Fruit fly (Drosophila melanogaster) whole organism, prepupa: ENCODE measurements around the gene yrt.

Source experiments
- CG10669 ChIP-seq: fragments of 200-800 bp; sonication (Bioruptor generic); optimal IDR thresholded peaks from 3 replicates; lab custom pipeline; 2018; ENCODE audit warnings: missing biosample characterization, mild to moderate bottlenecking, missing genetic modification characterization, moderate library complexity
- CG11294 ChIP-seq: fragments of 200-800 bp; sonication (Bioruptor generic); IDR thresholded peaks from 2 replicates; pipeline ENCODE4 v1.3.6; 2022; ENCODE audit warnings: missing biosample characterization, missing genetic modification characterization
- CG11762 ChIP-seq: fragments of 200-800 bp; sonication (Bioruptor generic); optimal IDR thresholded peaks from 3 replicates; lab custom pipeline; 2016; ENCODE audit warnings: missing biosample characterization, missing genetic modification characterization; ENCODE audit not compliant: insufficient read depth
- CG11902 ChIP-seq: fragments of 200-800 bp; sonication (Bioruptor generic); optimal IDR thresholded peaks from 3 replicates; lab custom pipeline; 2016; ENCODE audit warnings: missing biosample characterization, missing genetic modification characterization
- CG15336 ChIP-seq: fragments of 200-800 bp; sonication (Bioruptor generic); IDR thresholded peaks from 2 replicates; pipeline ENCODE4 v1.3.6; 2022; ENCODE audit warnings: missing biosample characterization, missing genetic modification characterization
- CG1621 ChIP-seq: fragments of 200-800 bp; sonication (Bioruptor generic); optimal IDR thresholded peaks from 3 replicates; lab custom pipeline; 2018; ENCODE audit warnings: missing biosample characterization, mild to moderate bottlenecking, missing genetic modification characterization
- CG16779 ChIP-seq: fragments of 200-800 bp; sonication (Bioruptor generic); optimal IDR thresholded peaks from 3 replicates; lab custom pipeline; 2017; ENCODE audit warnings: missing biosample characterization, mild to moderate bottlenecking, missing genetic modification characterization
- CG3032 ChIP-seq: fragments of 200-800 bp; optimal IDR thresholded peaks from 2 replicates; lab custom pipeline; 2019; ENCODE audit warnings: missing biosample characterization, mild to moderate bottlenecking, missing genetic modification characterization, moderate library complexity
- CG32006 ChIP-seq: fragments of 200-800 bp; sonication (Bioruptor generic); optimal IDR thresholded peaks from 3 replicates; lab custom pipeline; 2017; ENCODE audit warnings: missing biosample characterization, mild to moderate bottlenecking, missing genetic modification characterization
- CG34406 ChIP-seq: fragments of 200-800 bp; sonication (Bioruptor generic); optimal IDR thresholded peaks from 3 replicates; lab custom pipeline; 2016; ENCODE audit warnings: missing biosample characterization, missing genetic modification characterization
- CG3919 ChIP-seq: fragments of 200-800 bp; sonication (Bioruptor generic); optimal IDR thresholded peaks from 3 replicates; lab custom pipeline; 2016; ENCODE audit warnings: missing biosample characterization, missing genetic modification characterization
- CG4318 ChIP-seq: fragments of 200-800 bp; sonication (Bioruptor generic); optimal IDR thresholded peaks from 3 replicates; lab custom pipeline; 2017; ENCODE audit warnings: missing biosample characterization, mild to moderate bottlenecking, missing genetic modification characterization
- CG6163 ChIP-seq: fragments of 200-800 bp; sonication (Bioruptor generic); IDR thresholded peaks from 3 replicates; pipeline ENCODE4 v1.3.6; 2022; ENCODE audit warnings: missing biosample characterization, missing genetic modification characterization
- CG6276 ChIP-seq: fragments of 200-800 bp; sonication (Bioruptor generic); optimal IDR thresholded peaks from 2 replicates; lab custom pipeline; 2017; ENCODE audit warnings: missing biosample characterization, mild to moderate bottlenecking, missing genetic modification characterization
- CG6792 ChIP-seq: fragments of 200-800 bp; sonication (Bioruptor generic); optimal IDR thresholded peaks from 3 replicates; lab custom pipeline; 2016; ENCODE audit warnings: missing biosample characterization, missing genetic modification characterization
- CG7368 ChIP-seq: fragments of 200-800 bp; sonication (Bioruptor generic); optimal IDR thresholded peaks from 3 replicates; lab custom pipeline; 2016; ENCODE audit warnings: missing biosample characterization, missing genetic modification characterization
- CG8119 ChIP-seq: fragments of 200-800 bp; sonication (Bioruptor generic); IDR thresholded peaks from 3 replicates; pipeline ENCODE4 v1.3.6; 2022; ENCODE audit warnings: missing biosample characterization, missing genetic modification characterization
- CG8632 ChIP-seq: fragments of 200-800 bp; sonication (Bioruptor generic); optimal IDR thresholded peaks from 3 replicates; lab custom pipeline; 2016; ENCODE audit warnings: missing biosample characterization, missing genetic modification characterization
- CG9139 ChIP-seq: fragments of 200-800 bp; sonication (Bioruptor generic); optimal IDR thresholded peaks from 3 replicates; lab custom pipeline; 2017; ENCODE audit warnings: missing biosample characterization, mild to moderate bottlenecking, missing genetic modification characterization
- Eip75B ChIP-seq: fragments of 200-800 bp; sonication (Bioruptor generic); optimal IDR thresholded peaks from 3 replicates; lab custom pipeline; 2016; ENCODE audit warnings: missing biosample characterization, missing genetic modification characterization
- Eip78C ChIP-seq: fragments of 200-800 bp; sonication (Bioruptor generic); peaks from one replicate; lab custom pipeline; 2016; ENCODE audit warnings: missing biosample characterization, missing genetic modification characterization
- Eip93F ChIP-seq: fragments of 200-800 bp; sonication (Bioruptor generic); optimal IDR thresholded peaks from 2 replicates; lab custom pipeline; 2016; ENCODE audit warnings: missing biosample characterization, mild to moderate bottlenecking, missing genetic modification characterization
- Ets21C ChIP-seq: fragments of 200-800 bp; sonication (Bioruptor generic); optimal IDR thresholded peaks from 3 replicates; lab custom pipeline; 2016; ENCODE audit warnings: missing biosample characterization, missing genetic modification characterization
- Ets96B ChIP-seq: fragments of 200-800 bp; optimal IDR thresholded peaks from 2 replicates; lab custom pipeline; 2019; ENCODE audit warnings: missing biosample characterization, mild to moderate bottlenecking, missing genetic modification characterization, moderate library complexity
- Hr38 ChIP-seq: sonication (Bioruptor generic); optimal IDR thresholded peaks from 2 replicates; lab custom pipeline; 2016; ENCODE audit warnings: missing biosample characterization, missing genetic modification characterization
- Met ChIP-seq: fragments of 200-800 bp; sonication (Bioruptor generic); optimal IDR thresholded peaks from 3 replicates; lab custom pipeline; 2016; ENCODE audit warnings: missing biosample characterization, missing genetic modification characterization
- OdsH ChIP-seq: fragments of 200-800 bp; sonication (Bioruptor generic); optimal IDR thresholded peaks from 3 replicates; lab custom pipeline; 2016; ENCODE audit warnings: missing biosample characterization, missing genetic modification characterization
- Sox102F ChIP-seq: fragments of 200-800 bp; sonication (Bioruptor generic); optimal IDR thresholded peaks from 2 replicates; lab custom pipeline; 2016; ENCODE audit warnings: missing biosample characterization, mild to moderate bottlenecking, missing genetic modification characterization
- Sox14 ChIP-seq: fragments of 200-800 bp; sonication (Bioruptor generic); optimal IDR thresholded peaks from 3 replicates; lab custom pipeline; 2016; ENCODE audit warnings: missing biosample characterization, missing genetic modification characterization
- Sox15 ChIP-seq: fragments of 200-800 bp; sonication (Bioruptor generic); optimal IDR thresholded peaks from 3 replicates; lab custom pipeline; 2016; ENCODE audit warnings: missing biosample characterization, missing genetic modification characterization
- achi ChIP-seq: fragments of 200-800 bp; sonication (Bioruptor generic); optimal IDR thresholded peaks from 3 replicates; lab custom pipeline; 2016; ENCODE audit warnings: missing biosample characterization, missing genetic modification characterization
- acj6 ChIP-seq: fragments of 200-800 bp; sonication (Bioruptor generic); optimal IDR thresholded peaks from 3 replicates; lab custom pipeline; 2016; ENCODE audit warnings: missing biosample characterization, missing genetic modification characterization
- cyc ChIP-seq: fragments of 200-800 bp; sonication (Bioruptor generic); optimal IDR thresholded peaks from 3 replicates; lab custom pipeline; 2016; ENCODE audit warnings: missing biosample characterization, missing genetic modification characterization
- dsx ChIP-seq: fragments of 200-800 bp; optimal IDR thresholded peaks from 3 replicates; lab custom pipeline; 2019; ENCODE audit warnings: missing biosample characterization, mild to moderate bottlenecking, missing genetic modification characterization, moderate library complexity; ENCODE audit not compliant: poor library complexity, severe bottlenecking
- eg ChIP-seq: fragments of 200-800 bp; sonication (Bioruptor generic); IDR thresholded peaks from 3 replicates; pipeline ENCODE4 v1.3.6; 2022; ENCODE audit warnings: missing biosample characterization, missing genetic modification characterization
- esn ChIP-seq: fragments of 200-800 bp; sonication (Bioruptor generic); optimal IDR thresholded peaks from 2 replicates; lab custom pipeline; 2016; ENCODE audit warnings: missing biosample characterization, mild to moderate bottlenecking, missing genetic modification characterization, moderate library complexity
- fd59A ChIP-seq: fragments of 200-800 bp; sonication (Bioruptor generic); optimal IDR thresholded peaks from 2 replicates; lab custom pipeline; 2017; ENCODE audit warnings: missing biosample characterization, mild to moderate bottlenecking, missing genetic modification characterization, missing genetic modification reagents
- fd85E ChIP-seq: fragments of 200-800 bp; sonication (Bioruptor generic); optimal IDR thresholded peaks from 3 replicates; lab custom pipeline; 2016; ENCODE audit warnings: missing biosample characterization, missing genetic modification characterization
- fkh ChIP-seq: fragments of 200-800 bp; sonication (Bioruptor generic); optimal IDR thresholded peaks from 3 replicates; lab custom pipeline; 2017; ENCODE audit warnings: missing biosample characterization, mild to moderate bottlenecking, missing genetic modification characterization, moderate library complexity
- net ChIP-seq: fragments of 200-800 bp; sonication (Bioruptor generic); optimal IDR thresholded peaks from 3 replicates; lab custom pipeline; 2016; ENCODE audit warnings: missing biosample characterization, missing genetic modification characterization
- pdm3 ChIP-seq: fragments of 200-800 bp; sonication (Bioruptor generic); optimal IDR thresholded peaks from 3 replicates; lab custom pipeline; 2016; ENCODE audit warnings: missing biosample characterization, missing genetic modification characterization
- salr ChIP-seq, 2 experiments: fragments of 200-800 bp; sonication (Bioruptor generic); optimal IDR thresholded peaks; 3 replicates each; lab custom pipeline; 2016 to 2018; ENCODE audit warnings: missing biosample characterization in 2 of 2, missing genetic modification characterization in 2 of 2, mild to moderate bottlenecking in 1 of 2
- spab ChIP-seq: fragments of 200-800 bp; sonication (Bioruptor generic); optimal IDR thresholded peaks from 2 replicates; lab custom pipeline; 2017; ENCODE audit warnings: missing biosample characterization, mild to moderate bottlenecking, missing genetic modification characterization, missing genetic modification reagents
- ss ChIP-seq, 2 experiments: fragments of 200-800 bp; sonication (Bioruptor generic); optimal IDR thresholded peaks; 2 replicates in 1 of 2; 3 replicates in 1 of 2; lab custom pipeline; 2017 to 2018; ENCODE audit warnings: mild to moderate bottlenecking in 2 of 2, missing biosample characterization in 2 of 2, missing genetic modification characterization in 2 of 2, moderate library complexity in 1 of 2
- svp ChIP-seq: fragments of 200-800 bp; sonication (Bioruptor generic); peaks from one replicate; lab custom pipeline; 2016; ENCODE audit warnings: missing biosample characterization, missing genetic modification characterization
- topi ChIP-seq: fragments of 200-800 bp; sonication (Bioruptor generic); optimal IDR thresholded peaks from 3 replicates; lab custom pipeline; 2016; ENCODE audit warnings: missing biosample characterization, missing genetic modification characterization
- vri ChIP-seq: fragments of 200-800 bp; sonication (Bioruptor generic); optimal IDR thresholded peaks from 3 replicates; lab custom pipeline; 2016; ENCODE audit warnings: missing biosample characterization, mild to moderate bottlenecking, missing genetic modification characterization

yrt gene

dm6 chr3R:13428341-13429040 is 6.3 kb downstream of the yrt start (continued):
- TF ChIP-seq cyc (GFP tag; lab: Kevin White, UChicago) (peak; percentile 55), Sox15 (GFP tag; lab: Kevin White, UChicago) (peak; percentile 38), pdm3 (GFP tag; lab: Kevin White, UChicago) (peak; percentile 77), Ets96B (peak; percentile 57), Sox102F (peak; percentile 26), CG8632 (GFP tag; lab: Kevin White, UChicago) (peak; percentile 32), Eip78C (GFP tag; lab: Kevin White, UChicago) (peak; percentile 87), fd85E (GFP tag; lab: Kevin White, UChicago) (peak; percentile 5), Eip75B (peak; percentile 61), Hr38 (no peak), CG11902 (GFP tag; lab: Kevin White, UChicago) (no peak), esn (GFP tag; lab: Kevin White, UChicago) (peak; percentile 56), Sox14 (GFP tag; lab: Kevin White, UChicago) (peak; percentile 72), Ets21C (GFP tag; lab: Kevin White, UChicago) (peak; percentile 2), CG11762 (GFP tag; lab: Kevin White, UChicago) (peak; percentile 61), acj6 (GFP tag; lab: Kevin White, UChicago) (peak; percentile 76), CG3919 (GFP tag; lab: Kevin White, UChicago) (peak; percentile 80), ss (GFP tag; optimal IDR thresholded peaks at IDR 0.05; lab: Kevin White, UChicago) (peak; percentile 24 to 38), CG32006 (GFP tag; lab: Kevin White, UChicago) (peak; percentile 73), eg (GFP tag; lab: Robert Waterston, UW) (peak; percentile 82), CG4318 (GFP tag; lab: Kevin White, UChicago) (peak; percentile 57), CG7368 (peak; percentile 51), CG6163 (GFP tag; lab: Robert Waterston, UW) (peak; percentile 70; the same call in 2 of the 3 replicates), salr (GFP tag; optimal IDR thresholded peaks at IDR 0.05; lab: Kevin White, UChicago) (peak; percentile 18 to 54), CG8119 (GFP tag; lab: Robert Waterston, UW) (peak; percentile 78), achi (peak; percentile 74), net (GFP tag; lab: Kevin White, UChicago) (peak; percentile 71), Eip93F (no peak), CG16779 (tag; lab: Kevin White, UChicago) (peak; percentile 51), CG11294 (GFP tag; lab: Robert Waterston, UW) (no peak), OdsH (GFP tag; lab: Kevin White, UChicago) (peak; percentile 73), vri (GFP tag; lab: Kevin White, UChicago) (peak; percentile 39), CG6276 (GFP tag; lab: Kevin White, UChicago) (peak; percentile 66), fkh (GFP tag; lab: Kevin White, UChicago) (no peak), CG1621 (tag; lab: Kevin White, UChicago) (peak; percentile 19), CG3032 (peak; percentile 50), dsx (GFP tag; lab: Kevin White, UChicago) (peak; percentile 65)

DNA sequence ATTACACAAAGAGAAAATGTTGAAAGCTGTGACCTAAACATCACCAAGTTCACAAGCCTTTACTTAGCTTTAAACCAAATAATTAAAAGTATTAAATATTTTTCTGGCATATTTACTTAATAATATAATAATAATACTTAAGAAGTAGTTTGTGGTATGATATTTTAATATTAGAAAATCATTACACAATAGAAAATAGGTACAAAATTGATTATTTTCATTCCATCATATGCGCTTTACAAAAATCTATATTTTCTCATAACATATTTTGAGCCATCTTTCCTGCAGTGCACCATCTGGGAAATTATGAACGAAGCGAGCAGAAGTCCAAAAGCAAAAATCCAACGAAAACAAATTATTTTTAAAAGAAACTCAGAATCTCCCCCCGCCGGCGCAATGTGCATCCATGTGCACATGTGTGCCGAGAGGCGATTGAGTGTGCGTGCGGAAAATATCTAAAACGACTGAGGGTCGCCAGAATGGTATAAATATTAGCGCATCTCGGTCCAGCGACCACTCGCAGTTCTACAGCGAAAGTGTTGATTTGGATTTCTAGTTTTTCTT is 9.2 kb downstream of the yrt start, which contains the start of gene Act87E:
Gene Act87E, plus strand, starts transcription at position 514 of the 564 bp plus-strand sequence.
- peak; percentile 67 for TF ChIP-seq CG32006 (GFP tag; lab: Kevin White, UChicago)
- TF ChIP-seq spab (GFP tag; lab: Kevin White, UChicago) = peak; percentile 36
- TF ChIP-seq CG15336 (GFP tag; lab: Robert Waterston, UW) = peak; percentile 56
- no peak for TF ChIP-seq CG6163 (GFP tag; lab: Robert Waterston, UW)
- peak; percentile 26 for TF ChIP-seq OdsH (GFP tag; lab: Kevin White, UChicago)
- peak in 1 of 2 experiments; percentile 46 for TF ChIP-seq salr (GFP tag; optimal IDR thresholded peaks at IDR 0.05; lab: Kevin White, UChicago)
- TF ChIP-seq CG6792 (GFP tag; lab: Kevin White, UChicago) = no peak
- no peak for TF ChIP-seq topi (GFP tag; lab: Kevin White, UChicago)
- TF ChIP-seq CG9139 (GFP tag; lab: Kevin White, UChicago) = peak; percentile 26
- peak; percentile 13 for TF ChIP-seq acj6 (GFP tag; lab: Kevin White, UChicago)
- peak; percentile 33 for TF ChIP-seq CG10669
- TF ChIP-seq ss (GFP tag; optimal IDR thresholded peaks at IDR 0.05; lab: Kevin White, UChicago) = no peak
- no peak for TF ChIP-seq pdm3 (GFP tag; lab: Kevin White, UChicago)
- peak; percentile 47 for TF ChIP-seq CG4318 (GFP tag; lab: Kevin White, UChicago)
- TF ChIP-seq CG34406 (GFP tag; lab: Kevin White, UChicago) = peak; percentile 18
- no peak for TF ChIP-seq Eip75B
- TF ChIP-seq Sox14 (GFP tag; lab: Kevin White, UChicago) = no peak
- TF ChIP-seq fd59A (GFP tag; lab: Kevin White, UChicago) = no peak
- no peak for TF ChIP-seq Ets96B
- TF ChIP-seq svp (GFP tag; lab: Kevin White, UChicago) = peak; percentile 11
- no peak for TF ChIP-seq Met
- TF ChIP-seq net (GFP tag; lab: Kevin White, UChicago) = peak; percentile 37
- TF ChIP-seq CG3919 (GFP tag; lab: Kevin White, UChicago) = peak; percentile 1
- TF ChIP-seq fd85E (GFP tag; lab: Kevin White, UChicago) = no peak
- TF ChIP-seq CG8632 (GFP tag; lab: Kevin White, UChicago) = peak; percentile 21
